Fruit fly (Drosophila melanogaster): ENCODE measurements around the gene PpD6.
A peak's percentile ranks its signal among the peaks of the same experiment; 100 is the strongest.

Gene PpD6

dm6 chr2L:3086290-3086876, 23.1 kb upstream of the PpD6 start:
- no peak for TF ChIP-seq Abd-B (GFP tag; optimal IDR thresholded peaks at IDR 0.05)
- TF ChIP-seq sv (GFP tag; optimal IDR thresholded peaks at IDR 0.05): peak; percentile 30
- peak; percentile 57 for TF ChIP-seq OdsH (GFP tag; optimal IDR thresholded peaks at IDR 0.05)
- peak; percentile 54 for TF ChIP-seq rgr (GFP tag; optimal IDR thresholded peaks at IDR 0.05)
- peak; percentile 48 for TF ChIP-seq fru (GFP tag; optimal IDR thresholded peaks at IDR 0.05)
- no peak for TF ChIP-seq CG32264 (GFP tag; optimal IDR thresholded peaks at IDR 0.05)
- peak; percentile 34 for TF ChIP-seq ey (GFP tag; optimal IDR thresholded peaks at IDR 0.05)
- no peak for TF ChIP-seq tai (GFP tag; optimal IDR thresholded peaks at IDR 0.05)
- peak; percentile 18 for TF ChIP-seq Hnf4 (GFP tag; optimal IDR thresholded peaks at IDR 0.05)
- no peak for TF ChIP-seq Vsx2 (GFP tag; optimal IDR thresholded peaks at IDR 0.05; ENCODE audit: partially characterized antibody)
- peak; percentile 48 for TF ChIP-seq br (GFP tag; optimal IDR thresholded peaks at IDR 0.05)
- TF ChIP-seq h (GFP tag; optimal IDR thresholded peaks at IDR 0.05): peak; percentile 66
- TF ChIP-seq Myc (optimal IDR thresholded peaks at IDR 0.05): no peak
- no peak for TF ChIP-seq Hr83 (GFP tag; optimal IDR thresholded peaks at IDR 0.05; ENCODE audit: poor library complexity, severe bottlenecking)
- TF ChIP-seq Jra (GFP tag; optimal IDR thresholded peaks at IDR 0.05): no peak
- no peak for TF ChIP-seq Hr78 (GFP tag; optimal IDR thresholded peaks at IDR 0.05)
- TF ChIP-seq woc (GFP tag; optimal IDR thresholded peaks at IDR 0.05): no peak
- no peak for TF ChIP-seq CrebA (GFP tag; optimal IDR thresholded peaks at IDR 0.05; ENCODE audit: borderline replicate concordance)
- peak in 1 of 2 experiments; percentile 58 for TF ChIP-seq foxo (GFP tag; optimal IDR thresholded peaks at IDR 0.05)
- no peak for TF ChIP-seq dmrt93B (GFP tag; optimal IDR thresholded peaks at IDR 0.05)
- TF ChIP-seq HLH106 (tag; optimal IDR thresholded peaks at IDR 0.05): peak; percentile 48
- TF ChIP-seq Sp1 (GFP tag; optimal IDR thresholded peaks at IDR 0.05): peak; percentile 27
- TF ChIP-seq lola (GFP tag; optimal IDR thresholded peaks at IDR 0.05): no peak
- no peak for TF ChIP-seq brk (GFP tag; optimal IDR thresholded peaks at IDR 0.05)
- TF ChIP-seq jim (GFP tag; optimal IDR thresholded peaks at IDR 0.05): no peak
- peak; percentile 38 for TF ChIP-seq psq (GFP tag; optimal IDR thresholded peaks at IDR 0.05)
- no peak for TF ChIP-seq dsf (GFP tag; optimal IDR thresholded peaks at IDR 0.05; ENCODE audit: borderline replicate concordance)

- TF ChIP-seq OdsH (GFP tag; optimal IDR thresholded peaks at IDR 0.05) (no peak), CrebA (GFP tag; optimal IDR thresholded peaks at IDR 0.05; ENCODE audit: borderline replicate concordance) (no peak), Rel (GFP tag; optimal IDR thresholded peaks at IDR 0.05) (no peak), Rel (tag; optimal IDR thresholded peaks at IDR 0.05) (no peak), GATAd (GFP tag; optimal IDR thresholded peaks at IDR 0.05) (no peak), HLH106 (tag; optimal IDR thresholded peaks at IDR 0.05) (no peak), br (GFP tag; optimal IDR thresholded peaks at IDR 0.05) (no peak), foxo (GFP tag; optimal IDR thresholded peaks at IDR 0.05) (no peak), Sp1 (GFP tag; optimal IDR thresholded peaks at IDR 0.05) (no peak), rgr (GFP tag; optimal IDR thresholded peaks at IDR 0.05) (no peak), Dif (GFP tag; optimal IDR thresholded peaks at IDR 0.05; ENCODE audit: partially characterized antibody) (no peak), pan (optimal IDR thresholded peaks at IDR 0.05) (no peak), h (GFP tag; optimal IDR thresholded peaks at IDR 0.05) (no peak), dmrt93B (GFP tag; optimal IDR thresholded peaks at IDR 0.05) (no peak), lola (GFP tag; optimal IDR thresholded peaks at IDR 0.05) (no peak)
These were observed 21.1 kb upstream of the PpD6 start for dm6 chr2L:3088238-3088874.

DNA sequence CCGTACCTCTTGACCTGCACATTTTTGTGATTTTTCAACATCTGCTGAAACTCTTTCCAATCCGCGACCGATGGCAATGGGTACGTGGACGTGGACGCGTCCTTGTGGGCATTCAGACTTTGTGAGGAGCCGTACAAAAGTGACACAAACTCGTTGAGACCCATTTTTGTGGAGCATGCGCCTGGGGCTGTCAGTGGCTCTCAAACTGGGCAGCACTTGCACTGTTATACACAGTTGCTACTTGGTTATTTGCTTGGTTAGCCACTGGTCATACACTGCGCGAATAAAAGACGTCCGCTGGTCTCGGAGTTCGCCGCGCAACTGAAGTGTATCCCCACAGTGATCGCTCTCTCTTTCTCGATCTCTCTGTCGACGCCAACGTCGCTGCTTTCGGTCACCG, 19.2 kb upstream of the PpD6 start:
- TF ChIP-seq Vsx2 (GFP tag; optimal IDR thresholded peaks at IDR 0.05; ENCODE audit: partially characterized antibody) (no peak), Jra (GFP tag; optimal IDR thresholded peaks at IDR 0.05) (no peak), usp (GFP tag; optimal IDR thresholded peaks at IDR 0.05) (no peak), Dif (GFP tag; optimal IDR thresholded peaks at IDR 0.05; ENCODE audit: partially characterized antibody) (peak; percentile 12), lola (GFP tag; optimal IDR thresholded peaks at IDR 0.05) (no peak)

dm6 chr2L:3092535-3092934, 16.9 kb upstream of the PpD6 start:
- TF ChIP-seq Dif (GFP tag; optimal IDR thresholded peaks at IDR 0.05; ENCODE audit: partially characterized antibody) (no peak), foxo (GFP tag; optimal IDR thresholded peaks at IDR 0.05) (peak in 1 of 2 experiments; percentile 13), br (GFP tag; optimal IDR thresholded peaks at IDR 0.05) (peak; percentile 6), Sp1 (GFP tag; optimal IDR thresholded peaks at IDR 0.05) (peak; percentile 2), Hr83 (GFP tag; optimal IDR thresholded peaks at IDR 0.05; ENCODE audit: poor library complexity, severe bottlenecking) (no peak), h (GFP tag; optimal IDR thresholded peaks at IDR 0.05) (peak; percentile 49), ey (GFP tag; optimal IDR thresholded peaks at IDR 0.05) (peak; percentile 33), CrebA (GFP tag; optimal IDR thresholded peaks at IDR 0.05; ENCODE audit: borderline replicate concordance) (no peak), Mio (GFP tag; optimal IDR thresholded peaks at IDR 0.05) (no peak), tai (GFP tag; optimal IDR thresholded peaks at IDR 0.05) (no peak), Rel (GFP tag; optimal IDR thresholded peaks at IDR 0.05) (no peak), Rel (tag; optimal IDR thresholded peaks at IDR 0.05) (no peak), sage (GFP tag; optimal IDR thresholded peaks at IDR 0.05) (no peak), fru (GFP tag; optimal IDR thresholded peaks at IDR 0.05) (peak; percentile 29), woc (GFP tag; optimal IDR thresholded peaks at IDR 0.05) (peak; percentile 12), N (GFP tag; optimal IDR thresholded peaks at IDR 0.05) (no peak), CG9705 (GFP tag; optimal IDR thresholded peaks at IDR 0.05) (no peak), rgr (GFP tag; optimal IDR thresholded peaks at IDR 0.05) (peak; percentile 29)

All from whole organism, wandering third instar larva.